Worm (Caenorhabditis elegans) whole organism, early embryonic: ENCODE measurements around the gene skr-9.

Experiments used
- aly-1 ChIP-seq: sonication (generic microtip); optimal IDR thresholded peaks from 2 replicates; lab custom pipeline; 2016; ENCODE audit warnings: missing genetic modification characterization, missing compliant biosample characterization
- ama-1 ChIP-seq: fragments of 150-350 bp; optimal IDR thresholded peaks from 2 replicates; lab custom pipeline; 2014
- ets-7 ChIP-seq: sonication (generic microtip); optimal IDR thresholded peaks from 2 replicates; lab custom pipeline; 2016; ENCODE audit warnings: missing genotype, missing genetic modification characterization, missing compliant biosample characterization
- flt-1 ChIP-seq: fragments of 200-800 bp; sonication (Bioruptor generic); IDR thresholded peaks from 2 replicates; pipeline ENCODE4 v1.3.6; 2022; ENCODE audit warnings: missing genetic modification characterization, missing compliant biosample characterization
- hmbx-1 ChIP-seq: sonication (generic microtip); optimal IDR thresholded peaks from 2 replicates; lab custom pipeline; 2016; ENCODE audit warnings: mild to moderate bottlenecking, missing genetic modification characterization, missing compliant biosample characterization
- hmg-4 ChIP-seq: fragments of 200-800 bp; sonication (Bioruptor generic); optimal IDR thresholded peaks from 2 replicates; lab custom pipeline; 2018; ENCODE audit warnings: mild to moderate bottlenecking, missing genetic modification characterization, missing compliant biosample characterization
- hnd-1 ChIP-seq: sonication (generic microtip); optimal IDR thresholded peaks from 2 replicates; lab custom pipeline; 2016; ENCODE audit warnings: missing genetic modification characterization, missing compliant biosample characterization
- pes-1 ChIP-seq: fragments of 200-800 bp; sonication (Bioruptor generic); IDR thresholded peaks from 2 replicates; pipeline ENCODE4 v1.3.6; 2022; ENCODE audit warnings: missing genetic modification reagents, missing genetic modification characterization, missing compliant biosample characterization
- sea-1 ChIP-seq: fragments of 200-800 bp; sonication (Bioruptor generic); conservative IDR thresholded peaks from 2 replicates; pipeline ENCODE4 v1.3.6; 2022; ENCODE audit warnings: missing genetic modification characterization, missing compliant biosample characterization
- tbx-37 ChIP-seq: fragments of 200-800 bp; sonication (Bioruptor generic); conservative IDR thresholded peaks from 2 replicates; pipeline ENCODE4 v1.3.6; 2022; ENCODE audit warnings: missing genetic modification reagents, missing genetic modification characterization, missing compliant biosample characterization
- tra-4 ChIP-seq: sonication (generic microtip); optimal IDR thresholded peaks from 2 replicates; lab custom pipeline; 2017; ENCODE audit warnings: missing genetic modification characterization, missing compliant biosample characterization

- no peak for TF ChIP-seq pes-1 (GFP tag; lab: Robert Waterston, UW)
- no peak for TF ChIP-seq ets-7
- no peak for TF ChIP-seq tra-4
- no peak for TF ChIP-seq tbx-37
- no peak for TF ChIP-seq flt-1 (GFP tag; lab: Robert Waterston, UW)
- no peak for TF ChIP-seq ama-1 (lab: Kevin White, UChicago)
- TF ChIP-seq aly-1 (tag; lab: Kevin White, UChicago), result no peak
- TF ChIP-seq sea-1, result no peak
- TF ChIP-seq hmg-4 (GFP tag; lab: Kevin White, UChicago), result no peak
- no peak for TF ChIP-seq hmbx-1 (tag; lab: Kevin White, UChicago)
- no peak for TF ChIP-seq hnd-1
These were observed 42.2 kb upstream of the skr-9 start for ce11 chrIV:17121058-17121773.
